Worm (Caenorhabditis elegans) whole organism, midembryonic: ENCODE results near the gene C15H9.9.

ENCODE experiments used
- cog-1 ChIP-seq: sonication (generic microtip); optimal IDR thresholded peaks from 2 replicates; lab custom pipeline; 2016; ENCODE audit warnings: missing genetic modification characterization, missing compliant biosample characterization
- flt-1 ChIP-seq: fragments of 200-800 bp; sonication (Bioruptor generic); IDR thresholded peaks from 2 replicates; pipeline ENCODE4 v1.3.6; 2022; ENCODE audit warnings: missing genetic modification characterization, missing compliant biosample characterization
- med-1 ChIP-seq: sonication (generic microtip); optimal IDR thresholded peaks from 2 replicates; lab custom pipeline; 2017; ENCODE audit warnings: missing genetic modification characterization, mild to moderate bottlenecking, missing compliant biosample characterization, antibody characterized with exemption, missing genetic modification reagents; ENCODE audit not compliant: insufficient read depth
- tab-1 ChIP-seq: fragments of 200-800 bp; sonication (Bioruptor generic); IDR thresholded peaks from 2 replicates; pipeline ENCODE4 v1.3.6; 2022; ENCODE audit warnings: missing genetic modification characterization, missing compliant biosample characterization
- ztf-23 ChIP-seq: fragments of 200-800 bp; sonication (Bioruptor generic); IDR thresholded peaks from 2 replicates; pipeline ENCODE4 v1.3.6; 2022; ENCODE audit warnings: missing genetic modification reagents, missing genetic modification characterization, missing compliant biosample characterization
- ztf-29 ChIP-seq: fragments of 200-800 bp; sonication (Bioruptor generic); IDR thresholded peaks from 2 replicates; pipeline ENCODE4 v1.3.6; 2022; ENCODE audit warnings: missing genetic modification reagents, missing genetic modification characterization, missing compliant biosample characterization

DNA sequence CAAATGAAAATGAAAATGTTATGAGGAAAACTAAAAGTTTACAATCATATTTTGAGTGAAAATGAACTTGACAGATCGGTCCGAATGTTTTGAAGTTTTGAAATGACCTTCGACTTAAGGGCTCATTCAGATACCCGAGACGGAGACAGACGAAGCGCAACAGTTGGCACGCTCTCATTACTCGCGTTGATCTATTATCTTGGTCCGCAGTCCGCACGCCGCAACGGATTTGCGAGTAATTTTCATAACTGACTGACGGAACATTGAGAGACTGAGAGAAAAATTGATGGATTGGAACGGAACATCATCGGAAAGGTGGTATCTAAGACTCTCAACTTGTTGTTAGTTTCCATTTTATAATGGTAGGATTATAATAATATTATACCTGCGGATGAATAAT lies 17.8 kb upstream of the C15H9.9 start:
- no peak for TF ChIP-seq med-1 (GFP tag; lab: Kevin White, UChicago)
- no peak for TF ChIP-seq flt-1 (GFP tag; lab: Robert Waterston, UW)
- no peak for TF ChIP-seq cog-1 (tag; lab: Kevin White, UChicago)
- no peak for TF ChIP-seq ztf-29 (GFP tag; lab: Robert Waterston, UW)
- TF ChIP-seq tab-1 (GFP tag; lab: Robert Waterston, UW) = no peak
- no peak for TF ChIP-seq ztf-23 (GFP tag; lab: Robert Waterston, UW)
